Fruit fly (Drosophila melanogaster): ENCODE data around the gene Chc.

Gene Chc

DNA sequence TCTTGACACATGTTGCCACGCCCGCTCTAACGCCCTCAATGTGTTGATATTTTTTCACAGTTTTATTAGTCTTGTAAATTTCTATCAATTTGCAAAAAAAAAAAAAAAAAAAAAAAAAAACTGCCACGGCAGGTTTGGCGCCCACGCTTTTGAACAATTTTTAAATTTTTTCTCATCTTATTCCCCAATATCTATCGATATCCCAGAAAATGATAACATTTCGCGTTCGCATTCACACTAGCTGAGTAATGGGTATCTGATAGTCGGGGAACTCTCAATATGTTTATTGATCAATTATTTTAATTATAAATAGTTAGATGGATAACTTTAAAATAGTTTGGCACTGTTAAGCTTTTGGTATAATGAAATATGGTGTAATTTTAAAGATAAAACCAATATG lies 6.1 kb upstream of the Chc start (continued):
- peak; percentile 95 for TF ChIP-seq ato (GFP tag; IDR thresholded peaks at IDR 0.05; ENCODE audit: partially characterized antibody)
- TF ChIP-seq CG11093 (GFP tag; IDR thresholded peaks at IDR 0.05): no peak
- no peak for TF ChIP-seq CG9876 (GFP tag; optimal IDR thresholded peaks at IDR 0.05)
- no peak for TF ChIP-seq Usf (GFP tag; optimal IDR thresholded peaks at IDR 0.05)
- TF ChIP-seq CG30431 (GFP tag; optimal IDR thresholded peaks at IDR 0.05): no peak
- peak; percentile 90; the same call in 2 of the 3 replicates for TF ChIP-seq zen2 (GFP tag; IDR thresholded peaks at IDR 0.05; ENCODE audit: partially characterized antibody)
- TF ChIP-seq CG12942 (GFP tag; optimal IDR thresholded peaks at IDR 0.05): no peak
- no peak for TF ChIP-seq lab (GFP tag; optimal IDR thresholded peaks at IDR 0.05)
- peak; percentile 47 for TF ChIP-seq unc-4 (GFP tag; IDR thresholded peaks at IDR 0.05; ENCODE audit: partially characterized antibody)
- TF ChIP-seq CG10654 (GFP tag; optimal IDR thresholded peaks at IDR 0.05): no peak
- no peak for TF ChIP-seq ind (GFP tag; optimal IDR thresholded peaks at IDR 0.05)
- no peak for TF ChIP-seq CG15479 (GFP tag; optimal IDR thresholded peaks at IDR 0.05)
- no peak for TF ChIP-seq Gug (GFP tag; IDR thresholded peaks at IDR 0.05)
- TF ChIP-seq sna (GFP tag; IDR thresholded peaks at IDR 0.05; ENCODE audit: partially characterized antibody): peak; percentile 73
- peak; percentile 81 for TF ChIP-seq CG13287 (GFP tag; IDR thresholded peaks at IDR 0.05; ENCODE audit: partially characterized antibody)
- no peak for TF ChIP-seq zfh2 (GFP tag; optimal IDR thresholded peaks at IDR 0.05)
- no peak for TF ChIP-seq CG10565 (GFP tag; optimal IDR thresholded peaks at IDR 0.05)
- TF ChIP-seq CG17359 (tag; optimal IDR thresholded peaks at IDR 0.05): no peak
- TF ChIP-seq Dfd (GFP tag; optimal IDR thresholded peaks at IDR 0.05): no peak
- peak; percentile 24; the same call in 1 of the 2 replicates for TF ChIP-seq CG42726 (GFP tag; IDR thresholded peaks at IDR 0.05; ENCODE audit: partially characterized antibody)
- TF ChIP-seq CG8281 (tag; optimal IDR thresholded peaks at IDR 0.05): no peak
- peak; percentile 26 for TF ChIP-seq Sry-δ (GFP tag; optimal IDR thresholded peaks at IDR 0.05)
- peak; percentile 100 for TF ChIP-seq HLH4C (GFP tag; IDR thresholded peaks at IDR 0.05; ENCODE audit: partially characterized antibody)
- TF ChIP-seq al (GFP tag; IDR thresholded peaks at IDR 0.05): no peak
- peak; percentile 81; the same call in 3 of the 4 replicates for TF ChIP-seq chinmo (GFP tag; IDR thresholded peaks at IDR 0.05; ENCODE audit: partially characterized antibody)
- no peak for TF ChIP-seq CG18476 (GFP tag; optimal IDR thresholded peaks at IDR 0.05)
- no peak for TF ChIP-seq CG3995 (GFP tag; optimal IDR thresholded peaks at IDR 0.05)
- TF ChIP-seq nerfin-2 (GFP tag; IDR thresholded peaks at IDR 0.05; ENCODE audit: partially characterized antibody): peak; percentile 96
- peak; percentile 76 for TF ChIP-seq Scr (GFP tag; IDR thresholded peaks at IDR 0.05; ENCODE audit: partially characterized antibody)
- TF ChIP-seq CG12659 (GFP tag; optimal IDR thresholded peaks at IDR 0.05): no peak
- peak; percentile 98 for TF ChIP-seq mld (GFP tag; IDR thresholded peaks at IDR 0.05; ENCODE audit: partially characterized antibody)
- TF ChIP-seq amos (GFP tag; IDR thresholded peaks at IDR 0.05; ENCODE audit: partially characterized antibody): peak; percentile 70
- TF ChIP-seq pho (GFP tag; optimal IDR thresholded peaks at IDR 0.05): no peak
- TF ChIP-seq sens-2 (GFP tag; IDR thresholded peaks at IDR 0.05): no peak
- TF ChIP-seq CG2116 (GFP tag; optimal IDR thresholded peaks at IDR 0.05): no peak
- no peak for TF ChIP-seq CG1529 (GFP tag; optimal IDR thresholded peaks at IDR 0.05)
- TF ChIP-seq Asciz (GFP tag; optimal IDR thresholded peaks at IDR 0.05): no peak
- no peak for TF ChIP-seq row (GFP tag; IDR thresholded peaks at IDR 0.05)
- no peak for TF ChIP-seq Atf-2 (GFP tag; optimal IDR thresholded peaks at IDR 0.05)
- TF ChIP-seq CG1792 (GFP tag; optimal IDR thresholded peaks at IDR 0.05): no peak
- TF ChIP-seq tll (GFP tag; optimal IDR thresholded peaks at IDR 0.05): no peak
- peak; percentile 82 for TF ChIP-seq inv (GFP tag; IDR thresholded peaks at IDR 0.05; ENCODE audit: partially characterized antibody)
- TF ChIP-seq CG16779 (GFP tag; IDR thresholded peaks at IDR 0.05): no peak
- no peak for TF ChIP-seq Six4 (GFP tag; optimal IDR thresholded peaks at IDR 0.05)
- TF ChIP-seq Eip74EF (GFP tag; optimal IDR thresholded peaks at IDR 0.05): no peak
- TF ChIP-seq lov (optimal IDR thresholded peaks at IDR 0.05): no peak
- TF ChIP-seq lov (GFP tag; IDR thresholded peaks at IDR 0.05): no peak
- TF ChIP-seq salm (tag; optimal IDR thresholded peaks at IDR 0.05): no peak
- TF ChIP-seq D19B (GFP tag; optimal IDR thresholded peaks at IDR 0.05): peak; percentile 81

Data from whole organism, embryonic.